Worm (Caenorhabditis elegans): Measurements from ENCODE around the gene C05B5.4.

ce11 chrIII:9999235-9999634, 5.5 kb downstream of the C05B5.4 start, which contains the start of gene C05B5.17:
- no peak for TF ChIP-seq unc-62 (GFP tag; optimal IDR thresholded peaks at IDR 0.05 in 1 of 2)
- no peak for TF ChIP-seq unc-62 (tag; optimal IDR thresholded peaks at IDR 0.05)
- TF ChIP-seq unc-130 (GFP tag; optimal IDR thresholded peaks at IDR 0.05), result no peak
- no peak for TF ChIP-seq mdt-29 (GFP tag; IDR thresholded peaks at IDR 0.05)
- no peak for TF ChIP-seq egl-27 (tag; optimal IDR thresholded peaks at IDR 0.05)
- no peak for TF ChIP-seq dve-1 (tag; optimal IDR thresholded peaks at IDR 0.05; ENCODE audit: insufficient read depth)
